Worm (Caenorhabditis elegans) whole organism, L4 larva: ENCODE results near the gene glo-4.
A peak's percentile ranks its signal among the peaks of the same experiment; 100 is the strongest.

Source experiments
- D1046.2 ChIP-seq: fragments of 200-800 bp; sonication (Bioruptor generic); IDR thresholded peaks from 2 replicates; pipeline ENCODE4 v1.3.6; 2022; ENCODE audit warnings: missing genetic modification characterization, missing compliant biosample characterization
- F44E2.7 ChIP-seq: fragments of 200-800 bp; sonication (Bioruptor generic); IDR thresholded peaks from 2 replicates; pipeline ENCODE4 v2.1.2; 2022; ENCODE audit warnings: missing genetic modification characterization, missing compliant biosample characterization
- R02D3.7 ChIP-seq: fragments of 150-350 bp; sonication (generic microtip); optimal IDR thresholded peaks from 3 replicates; lab custom pipeline; 2014; ENCODE audit warnings: missing biosample characterization, missing genetic modification characterization
- T20F7.1 ChIP-seq: fragments of 200-800 bp; sonication (Bioruptor generic); optimal IDR thresholded peaks from 2 replicates; lab custom pipeline; 2018; ENCODE audit warnings: mild to moderate bottlenecking, missing genetic modification characterization, missing compliant biosample characterization
- Y105C5A.15 ChIP-seq: fragments of 200-800 bp; sonication (Bioruptor generic); IDR thresholded peaks from 2 replicates; pipeline ENCODE4 v1.3.6; 2022; ENCODE audit warnings: missing genetic modification characterization, missing compliant biosample characterization
- Y75B8A.6 ChIP-seq: fragments of 200-800 bp; sonication (Bioruptor generic); IDR thresholded peaks from 2 replicates; pipeline ENCODE4 v1.3.6; 2022; ENCODE audit warnings: missing genetic modification reagents, missing genetic modification characterization, missing compliant biosample characterization
- aha-1 ChIP-seq: fragments of 150-350 bp; peaks from one replicate; lab custom pipeline; 2014; ENCODE audit warnings: missing biosample characterization, missing genetic modification characterization
- aly-2 ChIP-seq: sonication (generic microtip); optimal IDR thresholded peaks from 2 replicates; lab custom pipeline; 2018; ENCODE audit warnings: missing biosample characterization, missing genetic modification characterization
- arid-1 ChIP-seq: fragments of 200-800 bp; sonication (Bioruptor generic); conservative IDR thresholded peaks from 2 replicates; pipeline ENCODE4 v1.3.6; 2022; ENCODE audit warnings: missing genetic modification reagents, missing genetic modification characterization, missing compliant biosample characterization
- ceh-20 ChIP-seq: fragments of 200-800 bp; sonication (Bioruptor generic); IDR thresholded peaks from 2 replicates; pipeline ENCODE4 v1.3.6; 2022; ENCODE audit warnings: missing genetic modification reagents, missing genetic modification characterization, missing compliant biosample characterization
- ceh-44 ChIP-seq: fragments of 200-800 bp; sonication (Bioruptor generic); IDR thresholded peaks from 2 replicates; pipeline ENCODE4 v1.3.6; 2022; ENCODE audit warnings: missing genetic modification reagents, missing genetic modification characterization, missing compliant biosample characterization
- ceh-62 ChIP-seq: sonication (generic microtip); optimal IDR thresholded peaks from 2 replicates; lab custom pipeline; 2017; ENCODE audit warnings: missing biosample characterization, missing genetic modification characterization
- ces-1 ChIP-seq: fragments of 150-350 bp; sonication (generic microtip); optimal IDR thresholded peaks from 4 replicates; lab custom pipeline; 2014; ENCODE audit warnings: missing biosample characterization, missing genetic modification reagents, missing genetic modification characterization
- cey-2 ChIP-seq: sonication (generic microtip); optimal IDR thresholded peaks from 3 replicates; lab custom pipeline; 2017; ENCODE audit warnings: missing genetic modification characterization, mild to moderate bottlenecking, missing compliant biosample characterization, antibody characterized with exemption, borderline replicate concordance; ENCODE audit not compliant: insufficient read depth
- daf-8 ChIP-seq: fragments of 200-800 bp; sonication (Bioruptor generic); IDR thresholded peaks from 2 replicates; pipeline ENCODE4 v1.3.6; 2022; ENCODE audit warnings: missing genetic modification characterization, missing compliant biosample characterization
- dmd-6 ChIP-seq: fragments of 200-800 bp; sonication (Bioruptor generic); IDR thresholded peaks from 2 replicates; pipeline ENCODE4 v1.3.6; 2022; ENCODE audit warnings: missing genetic modification reagents, missing genetic modification characterization, missing compliant biosample characterization
- egl-27 ChIP-seq: sonication (generic microtip); optimal IDR thresholded peaks from 3 replicates; lab custom pipeline; 2017; ENCODE audit warnings: missing biosample characterization, missing genetic modification reagents, missing genetic modification characterization
- lin-13 ChIP-seq: fragments of 150-350 bp; optimal IDR thresholded peaks from 2 replicates; lab custom pipeline; 2014; ENCODE audit warnings: missing biosample characterization, missing genetic modification reagents, missing genetic modification characterization
- lin-15B ChIP-seq: fragments of 150-350 bp; sonication (generic microtip); optimal IDR thresholded peaks from 3 replicates; lab custom pipeline; 2014; ENCODE audit warnings: missing biosample characterization, missing genetic modification characterization
- mdl-1 ChIP-seq, 2 experiments: fragments of 150-350 bp in 1 of 2; sonication (generic microtip) in 1 of 2; optimal IDR thresholded peaks; 2 replicates each; lab custom pipeline; 2014 to 2017; ENCODE audit warnings: missing biosample characterization in 2 of 2, missing genetic modification characterization in 2 of 2
- mdt-29 ChIP-seq: fragments of 200-800 bp; sonication (Bioruptor generic); IDR thresholded peaks from 2 replicates; pipeline ENCODE4 v1.3.6; 2022; ENCODE audit warnings: missing genetic modification reagents, missing genetic modification characterization, missing compliant biosample characterization
- mep-1 ChIP-seq: fragments of 150-350 bp; sonication (generic microtip); optimal IDR thresholded peaks from 3 replicates; lab custom pipeline; 2014; ENCODE audit warnings: missing biosample characterization, missing genetic modification characterization
- mxl-3 ChIP-seq: fragments of 200-800 bp; sonication (Bioruptor generic); optimal IDR thresholded peaks from 2 replicates; lab custom pipeline; 2018; ENCODE audit warnings: mild to moderate bottlenecking, missing genetic modification characterization, missing compliant biosample characterization
- nhr-28 ChIP-seq: fragments of 150-350 bp; optimal IDR thresholded peaks from 2 replicates; lab custom pipeline; 2014; ENCODE audit warnings: missing biosample characterization, missing genetic modification characterization
- nhr-41 ChIP-seq: fragments of 200-800 bp; sonication (Bioruptor generic); IDR thresholded peaks from 2 replicates; pipeline ENCODE4 v1.3.6; 2022; ENCODE audit warnings: missing genetic modification reagents, missing genetic modification characterization, missing compliant biosample characterization
- nhr-42 ChIP-seq: fragments of 200-800 bp; sonication (Bioruptor generic); IDR thresholded peaks from 2 replicates; pipeline ENCODE4 v1.3.6; 2022; ENCODE audit warnings: missing genetic modification characterization, missing compliant biosample characterization
- nhr-48 ChIP-seq: sonication (generic microtip); optimal IDR thresholded peaks from 2 replicates; lab custom pipeline; 2016; ENCODE audit warnings: mild to moderate bottlenecking, missing genetic modification characterization, missing compliant biosample characterization
- nhr-76 ChIP-seq: fragments of 150-350 bp; optimal IDR thresholded peaks from 2 replicates; lab custom pipeline; 2014; ENCODE audit warnings: missing biosample characterization, missing genetic modification characterization
- nhr-77 ChIP-seq: fragments of 150-350 bp; optimal IDR thresholded peaks from 2 replicates; lab custom pipeline; 2014; ENCODE audit warnings: missing biosample characterization, missing genetic modification characterization
- php-3 ChIP-seq: fragments of 200-800 bp; sonication (Bioruptor generic); IDR thresholded peaks from 2 replicates; pipeline ENCODE4 v1.3.6; 2022; ENCODE audit warnings: missing genetic modification reagents, missing genetic modification characterization, missing compliant biosample characterization
- sdz-12 ChIP-seq: fragments of 200-800 bp; sonication (Bioruptor generic); optimal IDR thresholded peaks from 2 replicates; lab custom pipeline; 2018; ENCODE audit warnings: mild to moderate bottlenecking, missing genetic modification characterization, missing compliant biosample characterization
- snpc-4 ChIP-seq: fragments of 150-350 bp; optimal IDR thresholded peaks from 2 replicates; lab custom pipeline; 2014; ENCODE audit warnings: missing biosample characterization, missing genetic modification characterization
- spr-1 ChIP-seq: sonication (generic microtip); optimal IDR thresholded peaks from 2 replicates; lab custom pipeline; 2016; ENCODE audit warnings: mild to moderate bottlenecking, missing genetic modification characterization, missing compliant biosample characterization
- tra-1 ChIP-seq: fragments of 200-800 bp; sonication (Bioruptor generic); IDR thresholded peaks from 2 replicates; pipeline ENCODE4 v1.3.6; 2022; ENCODE audit warnings: missing genetic modification reagents, missing genetic modification characterization, missing compliant biosample characterization
- unc-130 ChIP-seq: sonication (generic microtip); optimal IDR thresholded peaks from 2 replicates; lab custom pipeline; 2016; ENCODE audit warnings: missing genetic modification reagents, missing genetic modification characterization, missing compliant biosample characterization
- unc-39 ChIP-seq: sonication (generic microtip); optimal IDR thresholded peaks from 2 replicates; lab custom pipeline; 2017; ENCODE audit warnings: missing biosample characterization, missing genetic modification characterization
- unc-62 ChIP-seq, 3 experiments: fragments of 150-350 bp in 1 of 3; sonication (generic microtip); optimal IDR thresholded peaks in 2 of 3; peaks in 1 of 3; 1 replicate in 1 of 3; 2 replicates in 2 of 3; lab custom pipeline; 2014 to 2017; ENCODE audit warnings: missing biosample characterization in 3 of 3, missing genetic modification characterization in 3 of 3, missing genetic modification reagents in 3 of 3, missing genotype in 1 of 3
- vab-7 ChIP-seq: fragments of 200-800 bp; sonication (Bioruptor generic); IDR thresholded peaks from 2 replicates; pipeline ENCODE4 v1.3.6; 2022; ENCODE audit warnings: missing genetic modification reagents, missing genetic modification characterization, missing compliant biosample characterization
- zag-1 ChIP-seq: fragments of 150-350 bp; optimal IDR thresholded peaks from 2 replicates; lab custom pipeline; 2014; ENCODE audit warnings: missing biosample characterization, missing genetic modification characterization
- zfp-3 ChIP-seq: fragments of 200-800 bp; sonication (Bioruptor generic); conservative IDR thresholded peaks from 2 replicates; pipeline ENCODE4 v1.3.6; 2022; ENCODE audit warnings: missing genetic modification reagents, missing genetic modification characterization, missing compliant biosample characterization
- ztf-7 ChIP-seq: fragments of 150-350 bp; optimal IDR thresholded peaks from 2 replicates; lab custom pipeline; 2014; ENCODE audit warnings: missing biosample characterization, missing genetic modification characterization

Gene glo-4

DNA sequence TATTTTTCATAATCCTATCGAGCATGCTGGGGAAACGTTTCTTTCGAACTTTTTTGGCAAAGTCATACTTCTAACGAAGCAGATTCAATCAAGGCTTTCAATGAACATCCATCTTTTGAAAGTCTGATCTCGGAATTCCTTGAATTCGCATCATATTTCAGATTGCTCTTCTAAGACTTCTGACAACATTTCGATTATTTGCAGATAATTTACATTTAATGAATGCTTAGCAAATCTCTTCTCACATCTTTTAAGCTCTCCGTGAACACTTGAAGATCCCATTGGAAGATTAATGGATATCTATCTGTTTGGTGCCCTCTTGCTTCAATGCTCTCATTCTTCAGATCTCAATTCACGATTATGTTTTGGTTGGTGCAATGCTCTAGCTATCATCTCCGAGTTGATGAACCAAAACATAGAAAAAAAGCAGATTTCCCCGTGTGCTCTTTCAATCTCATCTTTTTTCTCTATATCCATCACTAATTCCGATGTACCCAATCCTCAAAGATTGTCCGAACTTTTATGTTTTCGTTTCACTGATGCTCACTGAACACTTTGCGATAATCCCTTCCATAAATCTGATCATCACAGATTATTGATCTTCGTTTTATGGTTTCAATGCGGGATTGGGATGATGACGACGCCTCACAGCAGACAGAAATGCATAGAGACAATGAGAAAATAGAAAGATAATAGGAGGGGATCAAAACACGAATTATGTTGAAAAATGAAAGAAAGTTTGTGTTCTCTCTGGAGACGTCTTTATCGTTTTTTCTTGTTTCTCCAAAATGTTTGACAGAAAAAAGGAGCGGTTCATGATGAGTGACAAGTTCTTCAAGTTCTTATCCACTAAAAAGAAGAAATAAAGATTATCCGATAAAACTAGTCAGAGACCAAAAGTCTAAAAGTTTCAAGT is 31.4 kb upstream of the glo-4 start:
- TF ChIP-seq aha-1 (tag; lab: Kevin White, UChicago) (peak; percentile 76), aly-2 (no peak), mdl-1 (tag; optimal IDR thresholded peaks at IDR 0.05; lab: Kevin White, UChicago) (peak in 1 of 2 experiments; percentile 52), ztf-7 (tag; lab: Kevin White, UChicago) (no peak), arid-1 (GFP tag; lab: Robert Waterston, UW) (no peak), ceh-44 (GFP tag; lab: Robert Waterston, UW) (no peak), R02D3.7 (tag; lab: Kevin White, UChicago) (no peak), nhr-41 (no peak), T20F7.1 (GFP tag; lab: Kevin White, UChicago) (no peak), mep-1 (tag; lab: Kevin White, UChicago) (no peak), nhr-76 (tag; lab: Kevin White, UChicago) (no peak), egl-27 (no peak), dmd-6 (GFP tag; lab: Robert Waterston, UW) (no peak), zag-1 (tag; lab: Kevin White, UChicago) (no peak), unc-62 (GFP tag; optimal IDR thresholded peaks at IDR 0.05 in 1 of 2; lab: Kevin White, UChicago) (peak in 1 of 2 experiments; percentile 89), unc-62 (tag; optimal IDR thresholded peaks at IDR 0.05; lab: Kevin White, UChicago) (no peak), daf-8 (GFP tag; lab: Robert Waterston, UW) (no peak), cey-2 (tag; lab: Kevin White, UChicago) (no peak), mdt-29 (GFP tag; lab: Robert Waterston, UW) (no peak), mxl-3 (GFP tag; lab: Kevin White, UChicago) (no peak), ceh-20 (GFP tag; lab: Robert Waterston, UW) (peak; percentile 21; the same call in 1 of the 2 replicates), sdz-12 (GFP tag; lab: Kevin White, UChicago) (no peak), ceh-62 (tag; lab: Kevin White, UChicago) (no peak), F44E2.7 (no peak), tra-1 (GFP tag; lab: Robert Waterston, UW) (no peak), php-3 (GFP tag; lab: Robert Waterston, UW) (no peak), nhr-28 (tag; lab: Kevin White, UChicago) (no peak), nhr-48 (peak; percentile 23), Y105C5A.15 (GFP tag; lab: Robert Waterston, UW) (no peak), unc-39 (tag; lab: Kevin White, UChicago) (no peak), lin-15B (tag; lab: Kevin White, UChicago) (no peak), zfp-3 (GFP tag; lab: Robert Waterston, UW) (no peak), ces-1 (no peak), D1046.2 (GFP tag; lab: Robert Waterston, UW) (no peak), Y75B8A.6 (GFP tag; lab: Robert Waterston, UW) (no peak), lin-13 (no peak), vab-7 (GFP tag; lab: Robert Waterston, UW) (no peak), snpc-4 (tag; lab: Kevin White, UChicago) (no peak), spr-1 (no peak), nhr-42 (GFP tag; lab: Robert Waterston, UW) (no peak), unc-130 (GFP tag; lab: Kevin White, UChicago) (no peak), nhr-77 (tag; lab: Kevin White, UChicago) (no peak)
